Fruit fly (Drosophila melanogaster): ENCODE measurements around the gene wor.
A peak's percentile ranks its signal among the peaks of the same experiment; 100 is the strongest.

- no peak for TF ChIP-seq net (GFP tag; optimal IDR thresholded peaks at IDR 0.05)
- no peak for TF ChIP-seq CG11294 (GFP tag; IDR thresholded peaks at IDR 0.05)
- no peak for TF ChIP-seq CG9139 (GFP tag; optimal IDR thresholded peaks at IDR 0.05)
- TF ChIP-seq esn (GFP tag; optimal IDR thresholded peaks at IDR 0.05), result peak; percentile 31
- TF ChIP-seq CG15336 (GFP tag; IDR thresholded peaks at IDR 0.05), result no peak
- TF ChIP-seq CG32006 (GFP tag; optimal IDR thresholded peaks at IDR 0.05), result peak; percentile 23
- no peak for TF ChIP-seq pdm3 (GFP tag; optimal IDR thresholded peaks at IDR 0.05)
- TF ChIP-seq CG16779 (tag; optimal IDR thresholded peaks at IDR 0.05), result no peak
- no peak for TF ChIP-seq Gug (GFP tag; IDR thresholded peaks at IDR 0.05)
- no peak for TF ChIP-seq Blimp-1 (GFP tag; optimal IDR thresholded peaks at IDR 0.05)
- TF ChIP-seq Hr4 (GFP tag; optimal IDR thresholded peaks at IDR 0.05), result no peak
- TF ChIP-seq Sox102F (GFP tag; optimal IDR thresholded peaks at IDR 0.05), result no peak
- no peak for TF ChIP-seq CG8119 (GFP tag; IDR thresholded peaks at IDR 0.05)
- no peak for TF ChIP-seq CG6854 (GFP tag; optimal IDR thresholded peaks at IDR 0.05)
These were observed 15.1 kb downstream of the wor start for dm6 chr2L:15410250-15410649.

Data from whole organism, prepupa.